Fruit fly (Drosophila melanogaster) whole organism, embryonic: Measurements from ENCODE around the gene cic.

Experiments used
- Ada2b ChIP-seq: fragments of 200-800 bp; sonication (Bioruptor generic); IDR thresholded peaks from 2 replicates; pipeline ENCODE4 v1.3.6; 2022; ENCODE audit warnings: missing biosample characterization, missing genetic modification characterization
- Atf6 ChIP-seq: fragments of 200-800 bp; sonication (Bioruptor generic); IDR thresholded peaks from 2 replicates; pipeline ENCODE4 v1.3.6; 2022; ENCODE audit warnings: missing biosample characterization, missing genetic modification characterization
- Blimp-1 ChIP-seq: fragments of 200-800 bp; sonication (Bioruptor generic); optimal IDR thresholded peaks from 3 replicates; lab custom pipeline; 2018; ENCODE audit warnings: missing biosample characterization, missing genetic modification characterization, mild to moderate bottlenecking, moderate library complexity, missing genetic modification reagents
- Bteb2 ChIP-seq: fragments of 200-800 bp; sonication (Bioruptor generic); optimal IDR thresholded peaks from 2 replicates; lab custom pipeline; 2016; ENCODE audit warnings: missing biosample characterization, missing genetic modification characterization
- CG10462 ChIP-seq: fragments of 200-800 bp; sonication (Bioruptor generic); optimal IDR thresholded peaks from 2 replicates; lab custom pipeline; 2016; ENCODE audit warnings: missing biosample characterization, missing genetic modification characterization
- CG11398 ChIP-seq: fragments of 200-800 bp; sonication (Bioruptor generic); optimal IDR thresholded peaks from 2 replicates; lab custom pipeline; 2016; ENCODE audit warnings: missing biosample characterization, missing genetic modification characterization
- CG11504 ChIP-seq: fragments of 200-800 bp; sonication (Bioruptor generic); optimal IDR thresholded peaks from 3 replicates; lab custom pipeline; 2019; ENCODE audit warnings: missing biosample characterization, mild to moderate bottlenecking, missing genetic modification characterization, moderate library complexity
- CG11560 ChIP-seq: fragments of 200-800 bp; sonication (Bioruptor generic); IDR thresholded peaks from 3 replicates; pipeline ENCODE4 v1.3.6; 2022; ENCODE audit warnings: missing biosample characterization, missing genetic modification characterization
- CG12104 ChIP-seq: fragments of 200-800 bp; sonication (Bioruptor generic); optimal IDR thresholded peaks from 3 replicates; lab custom pipeline; 2016; ENCODE audit warnings: missing biosample characterization, missing genetic modification characterization
- CG12299 ChIP-seq: fragments of 200-800 bp; sonication (Bioruptor generic); optimal IDR thresholded peaks from 2 replicates; lab custom pipeline; 2018; ENCODE audit warnings: missing biosample characterization, mild to moderate bottlenecking, missing genetic modification characterization
- CG13624 ChIP-seq: fragments of 200-800 bp; sonication (Bioruptor generic); optimal IDR thresholded peaks from 2 replicates; lab custom pipeline; 2016; ENCODE audit warnings: missing biosample characterization, missing genetic modification characterization
- CG13894 ChIP-seq: fragments of 200-800 bp; sonication (Bioruptor generic); optimal IDR thresholded peaks from 3 replicates; lab custom pipeline; 2018; ENCODE audit warnings: missing biosample characterization, mild to moderate bottlenecking, missing genetic modification characterization, moderate library complexity
- CG14050 ChIP-seq: fragments of 200-800 bp; sonication (Bioruptor generic); IDR thresholded peaks from 3 replicates; pipeline ENCODE4 v1.3.6; 2022; ENCODE audit warnings: missing biosample characterization, missing genetic modification characterization
- CG1603 ChIP-seq: fragments of 200-800 bp; sonication (Bioruptor generic); optimal IDR thresholded peaks from 2 replicates; lab custom pipeline; 2019; ENCODE audit warnings: missing biosample characterization, mild to moderate bottlenecking, missing genetic modification characterization, moderate library complexity
- CG17802 ChIP-seq: fragments of 200-800 bp; sonication (Bioruptor generic); optimal IDR thresholded peaks from 2 replicates; lab custom pipeline; 2018; ENCODE audit warnings: missing biosample characterization, mild to moderate bottlenecking, missing genetic modification characterization, moderate library complexity
- CG1792 ChIP-seq: fragments of 200-800 bp; sonication (Bioruptor generic); optimal IDR thresholded peaks from 2 replicates; lab custom pipeline; 2016; ENCODE audit warnings: missing biosample characterization, missing genetic modification characterization
- CG31388 ChIP-seq: fragments of 200-800 bp; sonication (Bioruptor generic); optimal IDR thresholded peaks from 2 replicates; lab custom pipeline; 2016; ENCODE audit warnings: missing biosample characterization, missing genetic modification characterization
- CG32767 ChIP-seq: fragments of 200-800 bp; sonication (Bioruptor generic); IDR thresholded peaks from 2 replicates; pipeline ENCODE4 v1.3.6; 2022; ENCODE audit warnings: missing biosample characterization, missing genetic modification characterization
- CG3838 ChIP-seq: fragments of 200-800 bp; sonication (Bioruptor generic); optimal IDR thresholded peaks from 3 replicates; lab custom pipeline; 2016; ENCODE audit warnings: missing biosample characterization, missing genetic modification characterization
- CG42726 ChIP-seq: fragments of 200-800 bp; sonication (Bioruptor generic); IDR thresholded peaks from 2 replicates; pipeline ENCODE4 v1.3.6; 2022; ENCODE audit warnings: missing biosample characterization, missing genetic modification characterization; ENCODE audit not compliant: partially characterized antibody
- CG4360 ChIP-seq: fragments of 200-800 bp; sonication (Bioruptor generic); IDR thresholded peaks from 2 replicates; pipeline ENCODE4 v1.3.6; 2022; ENCODE audit warnings: missing biosample characterization, missing genetic modification characterization
- CG5245 ChIP-seq: fragments of 200-800 bp; sonication (Bioruptor generic); optimal IDR thresholded peaks from 3 replicates; lab custom pipeline; 2016; ENCODE audit warnings: missing biosample characterization, missing genetic modification characterization
- CG6254 ChIP-seq: fragments of 200-800 bp; sonication (Bioruptor generic); optimal IDR thresholded peaks from 3 replicates; lab custom pipeline; 2017; ENCODE audit warnings: mild to moderate bottlenecking, missing biosample characterization, missing genetic modification reagents, missing genetic modification characterization
- CG6791 ChIP-seq: fragments of 200-800 bp; sonication (Bioruptor generic); IDR thresholded peaks from 3 replicates; pipeline ENCODE4 v1.3.6; 2022; ENCODE audit warnings: missing biosample characterization, missing genetic modification characterization; ENCODE audit not compliant: partially characterized antibody
- CG6854 ChIP-seq: fragments of 200-800 bp; sonication (Bioruptor generic); optimal IDR thresholded peaks from 3 replicates; lab custom pipeline; 2017; ENCODE audit warnings: missing biosample characterization, mild to moderate bottlenecking, missing genetic modification characterization
- CG7928 ChIP-seq: fragments of 200-800 bp; sonication (Bioruptor generic); optimal IDR thresholded peaks from 2 replicates; lab custom pipeline; 2017; ENCODE audit warnings: missing biosample characterization, mild to moderate bottlenecking, missing genetic modification characterization
- CG8478 ChIP-seq: fragments of >200 bp; optimal IDR thresholded peaks from 2 replicates; lab custom pipeline; 2018
- Dad ChIP-seq: fragments of 200-800 bp; sonication (Bioruptor generic); optimal IDR thresholded peaks from 3 replicates; lab custom pipeline; 2016; ENCODE audit warnings: missing biosample characterization, missing genetic modification characterization
- Dek ChIP-seq: fragments of 200-800 bp; sonication (Bioruptor generic); optimal IDR thresholded peaks from 3 replicates; lab custom pipeline; 2019; ENCODE audit warnings: missing biosample characterization, mild to moderate bottlenecking, missing genetic modification characterization, moderate library complexity
- Fer2 ChIP-seq: fragments of 200-800 bp; sonication (Bioruptor generic); optimal IDR thresholded peaks from 2 replicates; lab custom pipeline; 2018; ENCODE audit warnings: missing biosample characterization, mild to moderate bottlenecking, missing genetic modification characterization, moderate library complexity
- Hsf ChIP-seq: fragments of 200-800 bp; sonication (Bioruptor generic); optimal IDR thresholded peaks from 3 replicates; lab custom pipeline; 2016; ENCODE audit warnings: missing biosample characterization, missing genetic modification characterization
- Lim3 ChIP-seq: fragments of 200-800 bp; sonication (Bioruptor generic); IDR thresholded peaks from 2 replicates; pipeline ENCODE4 v1.3.6; 2022; ENCODE audit warnings: missing biosample characterization, missing genetic modification characterization
- NFAT ChIP-seq: fragments of 200-800 bp; sonication (Bioruptor generic); IDR thresholded peaks from 2 replicates; pipeline ENCODE4 v1.3.6; 2022; ENCODE audit warnings: missing biosample characterization, missing genetic modification characterization
- Optix ChIP-seq: fragments of 200-800 bp; sonication (Bioruptor generic); IDR thresholded peaks from 3 replicates; pipeline ENCODE4 v1.3.6; 2022; ENCODE audit warnings: missing biosample characterization, missing genetic modification characterization
- Ptx1 ChIP-seq: fragments of 200-800 bp; sonication (Bioruptor generic); IDR thresholded peaks from 2 replicates; pipeline ENCODE4 v1.3.6; 2022; ENCODE audit warnings: missing biosample characterization, missing genetic modification characterization
- Ravus ChIP-seq: fragments of 200-800 bp; sonication (Bioruptor generic); IDR thresholded peaks from 2 replicates; pipeline ENCODE4 v1.3.6; 2022; ENCODE audit warnings: missing biosample characterization, missing genetic modification characterization
- cato ChIP-seq: fragments of 200-800 bp; sonication (Bioruptor generic); optimal IDR thresholded peaks from 2 replicates; lab custom pipeline; 2016; ENCODE audit warnings: missing biosample characterization, missing genetic modification characterization, borderline replicate concordance
- croc ChIP-seq: fragments of 200-800 bp; sonication (Bioruptor generic); conservative IDR thresholded peaks from 3 replicates; pipeline ENCODE4 v1.3.6; 2022; ENCODE audit warnings: missing biosample characterization, missing genetic modification characterization
- dan ChIP-seq: fragments of 200-800 bp; sonication (Bioruptor generic); IDR thresholded peaks from 2 replicates; pipeline ENCODE4 v1.3.6; 2022; ENCODE audit warnings: missing biosample characterization, missing genetic modification characterization
- dmrt11E ChIP-seq: fragments of 200-800 bp; sonication (Bioruptor generic); optimal IDR thresholded peaks from 3 replicates; lab custom pipeline; 2018; ENCODE audit warnings: missing biosample characterization, mild to moderate bottlenecking, missing genetic modification characterization, moderate library complexity
- gro ChIP-seq: fragments of 200-800 bp; sonication (Bioruptor generic); optimal IDR thresholded peaks from 2 replicates; lab custom pipeline; 2016; ENCODE audit warnings: missing biosample characterization, missing genetic modification characterization
- inv ChIP-seq: fragments of 200-800 bp; sonication (Bioruptor generic); IDR thresholded peaks from 2 replicates; pipeline ENCODE4 v1.3.6; 2022; ENCODE audit warnings: missing biosample characterization, missing genetic modification characterization; ENCODE audit not compliant: partially characterized antibody
- jing ChIP-seq: fragments of 200-800 bp; sonication (Bioruptor generic); optimal IDR thresholded peaks from 2 replicates; lab custom pipeline; 2018; ENCODE audit warnings: missing biosample characterization, mild to moderate bottlenecking, missing genetic modification characterization
- ken ChIP-seq: fragments of 200-800 bp; sonication (Bioruptor generic); IDR thresholded peaks from 3 replicates; pipeline ENCODE4 v1.3.6; 2022; ENCODE audit warnings: missing biosample characterization, missing genetic modification characterization
- lov ChIP-seq, 2 experiments: fragments of 200-800 bp in 1 of 2; fragments of >200 bp in 1 of 2; sonication (Bioruptor generic) in 1 of 2; IDR thresholded peaks in 1 of 2; optimal IDR thresholded peaks in 1 of 2; 2 replicates in 1 of 2; 3 replicates in 1 of 2; pipeline versions ENCODE4 v1.3.6 to Lab custom; 2017 to 2022; ENCODE audit warnings: missing biosample characterization in 1 of 2, missing genetic modification characterization in 1 of 2
- nau ChIP-seq: fragments of 200-800 bp; sonication (Bioruptor generic); optimal IDR thresholded peaks from 3 replicates; lab custom pipeline; 2017; ENCODE audit warnings: missing biosample characterization, mild to moderate bottlenecking, missing genetic modification characterization, missing genetic modification reagents
- pan ChIP-seq, 4 experiments: fragments of >200 bp in 3 of 4; fragments of 200-800 bp in 1 of 4; sonication (Bioruptor generic) in 1 of 4; optimal IDR thresholded peaks in 3 of 4; IDR thresholded peaks in 1 of 4; 2 replicates each; pipeline versions ENCODE4 v1.3.6 to Lab custom; 2017 to 2022; ENCODE audit warnings: missing biosample characterization in 2 of 4, missing genetic modification characterization in 2 of 4, mixed read lengths in 1 of 4
- sd ChIP-seq: fragments of 200-800 bp; sonication (Bioruptor generic); optimal IDR thresholded peaks from 3 replicates; lab custom pipeline; 2018; ENCODE audit warnings: missing biosample characterization, mild to moderate bottlenecking, missing genetic modification characterization, moderate library complexity
- sisA ChIP-seq: fragments of 200-800 bp; sonication (Bioruptor generic); IDR thresholded peaks from 2 replicates; pipeline ENCODE4 v1.3.6; 2022; ENCODE audit warnings: missing biosample characterization, missing genetic modification characterization

cic gene

DNA sequence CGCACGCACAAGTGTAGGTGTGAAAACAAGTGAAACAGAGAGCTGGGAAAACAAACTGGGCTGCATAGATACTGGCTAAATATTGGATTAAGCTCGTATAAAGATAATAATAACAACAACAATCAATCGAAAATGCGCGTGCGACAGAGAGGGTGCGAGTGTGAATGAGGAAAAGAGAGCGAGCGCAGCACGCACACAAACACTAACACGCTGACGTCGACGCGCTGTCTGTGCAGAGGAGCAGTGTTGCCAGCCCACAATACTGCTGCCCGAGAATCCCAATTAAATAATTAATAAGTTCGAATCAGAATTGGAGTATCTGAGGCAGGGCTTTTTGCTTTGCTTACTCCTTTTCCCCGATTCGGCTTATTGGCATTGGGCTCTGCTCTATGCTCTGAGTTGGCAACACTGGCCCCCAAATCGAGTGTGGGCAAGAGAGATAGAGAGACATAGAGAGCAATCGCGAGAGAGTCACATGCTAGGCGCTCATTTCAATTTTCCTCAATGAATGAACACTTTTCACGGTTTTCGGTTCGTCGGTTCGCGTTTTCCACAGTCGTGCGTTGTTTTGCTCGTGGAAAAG is 523 bp downstream of the cic start (continued):
- TF ChIP-seq CG11504 (tag; lab: Kevin White, UChicago) (peak; percentile 81), CG11560 (peak; percentile 71; the same call in 1 of the 3 replicates), CG6254 (GFP tag; lab: Kevin White, UChicago) (peak; percentile 79), CG13894 (peak; percentile 49), CG17802 (tag; lab: Kevin White, UChicago) (peak; percentile 54), CG1792 (GFP tag; lab: Kevin White, UChicago) (peak; percentile 68), Dad (peak; percentile 71), sd (tag; lab: Kevin White, UChicago) (no peak), dan (GFP tag; lab: Robert Waterston, UW) (no peak), ken (GFP tag; lab: Robert Waterston, UW) (peak; percentile 92), croc (GFP tag; lab: Robert Waterston, UW) (peak; percentile 31; the same call in 1 of the 3 replicates), CG5245 (GFP tag; lab: Kevin White, UChicago) (peak; percentile 71), CG7928 (GFP tag; lab: Kevin White, UChicago) (peak; percentile 43), CG12104 (peak; percentile 20), CG10462 (peak; percentile 74), CG13624 (GFP tag; lab: Kevin White, UChicago) (peak; percentile 70), Atf6 (GFP tag; lab: Robert Waterston, UW) (peak; percentile 87), Optix (GFP tag; lab: Robert Waterston, UW) (peak; percentile 89), inv (no peak), NFAT (GFP tag; lab: Robert Waterston, UW) (peak; percentile 89), gro (GFP tag; lab: Kevin White, UChicago) (peak; percentile 79), CG6791 (GFP tag; lab: Robert Waterston, UW) (peak; percentile 53; the same call in 2 of the 3 replicates), CG32767 (GFP tag; lab: Robert Waterston, UW) (peak; percentile 85), Ada2b (peak; percentile 90), Ravus (GFP tag; lab: Robert Waterston, UW) (peak; percentile 75), Bteb2 (GFP tag; lab: Kevin White, UChicago) (peak; percentile 63), nau (GFP tag; lab: Kevin White, UChicago) (peak; percentile 77), jing (peak; percentile 34), CG8478 (lab: Kevin White, UChicago) (no peak), Blimp-1 (GFP tag; lab: Kevin White, UChicago) (peak; percentile 79), sisA (GFP tag; lab: Robert Waterston, UW) (peak; percentile 81), CG6854 (GFP tag; lab: Kevin White, UChicago) (peak; percentile 19), Dek (peak; percentile 5), lov (optimal IDR thresholded peaks at IDR 0.05; lab: Kevin White, UChicago) (no peak), lov (GFP tag; IDR thresholded peaks at IDR 0.05; lab: Robert Waterston, UW) (peak; percentile 91), dmrt11E (tag; lab: Kevin White, UChicago) (peak; percentile 65), Ptx1 (GFP tag; lab: Robert Waterston, UW) (peak; percentile 92), CG31388 (GFP tag; lab: Kevin White, UChicago) (peak; percentile 56), CG12299 (tag; lab: Kevin White, UChicago) (peak; percentile 30), Fer2 (tag; lab: Kevin White, UChicago) (peak; percentile 37), cato (peak; percentile 50), CG14050 (GFP tag; lab: Robert Waterston, UW) (peak; percentile 81), Lim3 (0 out of 2 replicates have a peak, but pooled peaks have one; percentile 52), CG1603 (tag; lab: Kevin White, UChicago) (peak; percentile 93), pan (optimal IDR thresholded peaks at IDR 0.05; lab: Kevin White, UChicago) (no peak), pan (GFP tag; optimal IDR thresholded peaks at IDR 0.05 in 1 of 2, IDR thresholded peaks at IDR 0.05 in 1 of 2) (peak in 1 of 2 experiments; percentile 94), Hsf (GFP tag; lab: Kevin White, UChicago) (peak; percentile 90), CG4360 (GFP tag; lab: Robert Waterston, UW) (peak; percentile 92), CG3838 (peak; percentile 50), CG42726 (no peak), CG11398 (peak; percentile 48)
